Worm (Caenorhabditis elegans): ENCODE measurements around the gene srg-46.
A peak's percentile ranks its signal among the peaks of the same experiment; 100 is the strongest.

DNA sequence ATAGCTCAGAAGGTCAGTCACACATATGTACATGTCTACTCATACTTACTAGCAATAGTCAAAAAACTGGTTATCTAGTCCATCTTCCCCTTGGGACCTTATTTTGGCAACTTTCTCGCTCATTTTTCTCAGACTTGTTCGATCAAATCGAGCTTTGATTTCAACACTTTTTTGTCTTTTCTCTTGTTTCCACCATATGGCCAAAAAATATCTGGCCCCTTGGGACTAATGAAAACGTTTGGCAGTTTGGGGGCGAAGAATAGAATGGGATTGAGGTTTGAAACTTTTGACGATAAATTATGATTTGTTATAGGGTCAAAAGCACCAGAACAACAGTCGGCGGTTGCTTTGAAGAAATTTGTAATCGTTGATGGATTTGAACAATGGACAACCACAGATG lies 11.1 kb upstream of the srg-46 start:
- TF ChIP-seq ama-1 (optimal IDR thresholded peaks at IDR 0.05): no peak
- TF ChIP-seq peb-1 (tag; optimal IDR thresholded peaks at IDR 0.05): no peak
- no peak for TF ChIP-seq unc-62 (GFP tag; optimal IDR thresholded peaks at IDR 0.05)
- no peak for TF ChIP-seq mdl-1 (tag; optimal IDR thresholded peaks at IDR 0.05)
- no peak for TF ChIP-seq elt-3 (tag; optimal IDR thresholded peaks at IDR 0.05)
- TF ChIP-seq mab-5 (tag; optimal IDR thresholded peaks at IDR 0.05): peak; percentile 60
- no peak for TF ChIP-seq ztf-11 (tag; optimal IDR thresholded peaks at IDR 0.05)
